Fruit fly (Drosophila melanogaster): ENCODE measurements around the gene CG3168.

CG3168 gene

DNA sequence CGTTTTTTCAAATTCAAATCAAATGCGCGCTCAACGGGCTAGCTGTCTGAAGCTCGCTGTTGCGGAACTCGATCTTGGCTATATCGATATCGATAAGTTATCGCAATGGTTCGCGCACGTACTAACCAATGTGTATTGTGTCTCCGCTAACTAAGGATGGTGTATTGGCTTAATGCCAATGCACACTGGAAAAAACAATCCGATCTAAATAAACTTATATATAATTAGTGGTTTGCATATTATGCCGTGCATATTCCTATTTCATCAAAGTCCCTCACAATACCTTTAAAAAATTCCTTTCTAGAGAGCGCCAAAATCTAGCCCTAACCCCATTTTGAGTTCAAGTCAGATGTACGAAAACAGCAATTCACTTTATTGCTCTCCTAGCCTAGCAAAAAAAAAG, 1.4 kb upstream of the CG3168 start (continued):
- TF ChIP-seq ems (GFP tag; optimal IDR thresholded peaks at IDR 0.05) = peak; percentile 57
- TF ChIP-seq unpg (GFP tag; optimal IDR thresholded peaks at IDR 0.05) = peak; percentile 50
- TF ChIP-seq CG9727 (GFP tag; optimal IDR thresholded peaks at IDR 0.05) = peak; percentile 13
- peak; percentile 36 for TF ChIP-seq CG8924 (tag; optimal IDR thresholded peaks at IDR 0.05)
- TF ChIP-seq CG18262 (tag; optimal IDR thresholded peaks at IDR 0.05) = peak; percentile 24
- TF ChIP-seq chn (GFP tag; optimal IDR thresholded peaks at IDR 0.05) = peak; percentile 46
- peak; percentile 67 for TF ChIP-seq dysf (GFP tag; IDR thresholded peaks at IDR 0.05)
- TF ChIP-seq B-H2 (GFP tag; optimal IDR thresholded peaks at IDR 0.05) = peak; percentile 46
- TF ChIP-seq CG32767 (GFP tag; IDR thresholded peaks at IDR 0.05) = no peak
- TF ChIP-seq CG15696 (tag; optimal IDR thresholded peaks at IDR 0.05) = no peak
- TF ChIP-seq CG18764 (GFP tag; optimal IDR thresholded peaks at IDR 0.05) = peak; percentile 18
- TF ChIP-seq btn (GFP tag; optimal IDR thresholded peaks at IDR 0.05) = no peak
- peak; percentile 95 for TF ChIP-seq Med (GFP tag)
- peak; percentile 70 for TF ChIP-seq CG34224 (GFP tag; IDR thresholded peaks at IDR 0.05; ENCODE audit: partially characterized antibody)
- no peak for TF ChIP-seq CG5180 (GFP tag; optimal IDR thresholded peaks at IDR 0.05)
- TF ChIP-seq caup (GFP tag; optimal IDR thresholded peaks at IDR 0.05; ENCODE audit: severe bottlenecking) = peak; percentile 18
- peak; percentile 54 for TF ChIP-seq ewg (GFP tag; optimal IDR thresholded peaks at IDR 0.05)
- TF ChIP-seq gem (tag; optimal IDR thresholded peaks at IDR 0.05) = peak; percentile 56
- TF ChIP-seq HmgD (GFP tag; optimal IDR thresholded peaks at IDR 0.05) = peak; percentile 66
- TF ChIP-seq CG8388 (GFP tag; optimal IDR thresholded peaks at IDR 0.05) = peak; percentile 18
- peak; percentile 82 for TF ChIP-seq CG15514 (GFP tag; optimal IDR thresholded peaks at IDR 0.05)
- TF ChIP-seq sens (GFP tag) = peak; percentile 92
- no peak for TF ChIP-seq MTF-1 (GFP tag; optimal IDR thresholded peaks at IDR 0.05; ENCODE audit: borderline replicate concordance)
- TF ChIP-seq Ptx1 (GFP tag; IDR thresholded peaks at IDR 0.05) = peak; percentile 50
- peak; percentile 19; the same call in 1 of the 2 replicates for TF ChIP-seq CG10366 (GFP tag; IDR thresholded peaks at IDR 0.05)
- TF ChIP-seq CG3065 (GFP tag; optimal IDR thresholded peaks at IDR 0.05) = no peak
- TF ChIP-seq chif (GFP tag; optimal IDR thresholded peaks at IDR 0.05) = peak in 1 of 2 experiments; percentile 32
- TF ChIP-seq toy (GFP tag; IDR thresholded peaks at IDR 0.05) = no peak
- peak; percentile 80 for TF ChIP-seq CG14441 (GFP tag; IDR thresholded peaks at IDR 0.05)
- peak; percentile 61 for TF ChIP-seq vnd (GFP tag; IDR thresholded peaks at IDR 0.05; ENCODE audit: partially characterized antibody)
- TF ChIP-seq CG13624 (GFP tag; optimal IDR thresholded peaks at IDR 0.05) = peak; percentile 52
- peak; percentile 9 for TF ChIP-seq kay (GFP tag; optimal IDR thresholded peaks at IDR 0.05)
- peak; percentile 48 for TF ChIP-seq CG12391 (tag; optimal IDR thresholded peaks at IDR 0.05)
- no peak for TF ChIP-seq CG6654 (GFP tag; optimal IDR thresholded peaks at IDR 0.05)
- no peak for TF ChIP-seq Lpt (GFP tag; optimal IDR thresholded peaks at IDR 0.05)
- TF ChIP-seq CG12104 (GFP tag; optimal IDR thresholded peaks at IDR 0.05) = peak; percentile 14
- peak; percentile 35 for TF ChIP-seq CG17912 (GFP tag; optimal IDR thresholded peaks at IDR 0.05)
- peak; percentile 9 for TF ChIP-seq CG4707 (GFP tag; optimal IDR thresholded peaks at IDR 0.05)
- peak; percentile 45 for TF ChIP-seq Dek (tag; optimal IDR thresholded peaks at IDR 0.05)
- TF ChIP-seq exex (tag; optimal IDR thresholded peaks at IDR 0.05) = peak; percentile 3
- peak; percentile 63 for TF ChIP-seq Scr (GFP tag; IDR thresholded peaks at IDR 0.05; ENCODE audit: partially characterized antibody)
- TF ChIP-seq jigr1 (GFP tag; IDR thresholded peaks at IDR 0.05) = no peak
- TF ChIP-seq ftz-f1 (GFP tag; optimal IDR thresholded peaks at IDR 0.05) = peak; percentile 18
- no peak for TF ChIP-seq CG4617 (GFP tag; optimal IDR thresholded peaks at IDR 0.05; ENCODE audit: borderline replicate concordance)
- 0 out of 2 replicates have a peak, but pooled peaks have one; percentile 14 for TF ChIP-seq CG2129 (GFP tag; IDR thresholded peaks at IDR 0.05; ENCODE audit: partially characterized antibody)
- TF ChIP-seq CG10979 (tag; optimal IDR thresholded peaks at IDR 0.05) = peak; percentile 10
- no peak; the same call in 1 of the 2 replicates for TF ChIP-seq esg (GFP tag; conservative IDR thresholded peaks at IDR 0.05)
- TF ChIP-seq dan (GFP tag; IDR thresholded peaks at IDR 0.05) = no peak
- peak; percentile 41 for TF ChIP-seq CG7928 (GFP tag; optimal IDR thresholded peaks at IDR 0.05)
- peak; percentile 66 for TF ChIP-seq bigmax (GFP tag; optimal IDR thresholded peaks at IDR 0.05)

All from whole organism, embryonic.